Fruit fly (Drosophila melanogaster): ENCODE measurements around the gene RpS27.

RpS27 gene

dm6 chr3R:25258628-25259240, 11.4 kb upstream of the RpS27 start, which contains the start of gene CG11857 (continued):
- TF ChIP-seq YL-1 (GFP tag; optimal IDR thresholded peaks at IDR 0.05) (peak; percentile 97), jigr1 (GFP tag; IDR thresholded peaks at IDR 0.05) (peak; percentile 99), ERR (GFP tag; optimal IDR thresholded peaks at IDR 0.05) (peak; percentile 95), CG4854 (GFP tag; optimal IDR thresholded peaks at IDR 0.05) (peak; percentile 96), Myb (GFP tag; optimal IDR thresholded peaks at IDR 0.05) (peak; percentile 89), bbx (GFP tag; IDR thresholded peaks at IDR 0.05; ENCODE audit: partially characterized antibody) (peak; percentile 98), CG10543 (GFP tag; optimal IDR thresholded peaks at IDR 0.05) (peak; percentile 95), Doc2 (GFP tag; IDR thresholded peaks at IDR 0.05) (peak; percentile 97), maf-S (GFP tag; optimal IDR thresholded peaks at IDR 0.05) (peak; percentile 98), Neu2 (GFP tag; optimal IDR thresholded peaks at IDR 0.05; ENCODE audit: borderline replicate concordance) (peak; percentile 83), CG14014 (GFP tag; IDR thresholded peaks at IDR 0.05) (peak; percentile 99), br (optimal IDR thresholded peaks at IDR 0.05) (no peak), hkb (optimal IDR thresholded peaks at IDR 0.05) (no peak), hkb (GFP tag; IDR thresholded peaks at IDR 0.05) (peak; percentile 98), CG43689 (GFP tag; IDR thresholded peaks at IDR 0.05) (peak; percentile 93), pnt (GFP tag; optimal IDR thresholded peaks at IDR 0.05) (peak; percentile 97), schlank (tag; optimal IDR thresholded peaks at IDR 0.05) (peak; percentile 96), CG15269 (tag; optimal IDR thresholded peaks at IDR 0.05) (peak; percentile 97), CG10209 (GFP tag; optimal IDR thresholded peaks at IDR 0.05) (peak; percentile 97), CG3847 (GFP tag; IDR thresholded peaks at IDR 0.05) (peak; percentile 99), Adf1 (GFP tag; IDR thresholded peaks at IDR 0.05) (peak; percentile 89), CG15073 (GFP tag; optimal IDR thresholded peaks at IDR 0.05) (peak; percentile 80), wek (GFP tag; optimal IDR thresholded peaks at IDR 0.05) (peak; percentile 79), ap (GFP tag; IDR thresholded peaks at IDR 0.05) (peak; percentile 97), CG1647 (GFP tag; optimal IDR thresholded peaks at IDR 0.05) (peak; percentile 97), peb (GFP tag; IDR thresholded peaks at IDR 0.05) (peak; percentile 98), Dll (GFP tag; IDR thresholded peaks at IDR 0.05; ENCODE audit: partially characterized antibody) (peak; percentile 100), CrebB (tag; optimal IDR thresholded peaks at IDR 0.05) (peak; percentile 96), gro (GFP tag; optimal IDR thresholded peaks at IDR 0.05) (peak; percentile 98), stwl (tag; optimal IDR thresholded peaks at IDR 0.05) (peak; percentile 91), ind (GFP tag; optimal IDR thresholded peaks at IDR 0.05) (peak; percentile 99), CG14050 (GFP tag; IDR thresholded peaks at IDR 0.05) (peak; percentile 98), Stat92E (GFP tag; optimal IDR thresholded peaks at IDR 0.05) (peak in 1 of 3 experiments; percentile 91), Taf1 (GFP tag; IDR thresholded peaks at IDR 0.05) (peak; percentile 97), vfl (GFP tag; optimal IDR thresholded peaks at IDR 0.05) (peak; percentile 99), Ravus (GFP tag; IDR thresholded peaks at IDR 0.05) (peak; percentile 95), Antp (GFP tag; optimal IDR thresholded peaks at IDR 0.05) (peak; percentile 97), slou (GFP tag; optimal IDR thresholded peaks at IDR 0.05) (peak; percentile 98), nom (GFP tag; optimal IDR thresholded peaks at IDR 0.05) (peak; percentile 80), CG13424 (tag; optimal IDR thresholded peaks at IDR 0.05) (peak; percentile 98), chif (GFP tag; optimal IDR thresholded peaks at IDR 0.05) (peak; percentile 97 to 98), da (GFP tag; optimal IDR thresholded peaks at IDR 0.05) (peak; percentile 95), row (GFP tag; IDR thresholded peaks at IDR 0.05) (peak; percentile 100), Sox100B (GFP tag; optimal IDR thresholded peaks at IDR 0.05) (peak; percentile 93), Elba2 (GFP tag; optimal IDR thresholded peaks at IDR 0.05) (peak; percentile 90), kay (GFP tag; optimal IDR thresholded peaks at IDR 0.05) (peak; percentile 98), CG9876 (GFP tag; optimal IDR thresholded peaks at IDR 0.05) (peak; percentile 96), sima (GFP tag; optimal IDR thresholded peaks at IDR 0.05) (peak; percentile 90), unc-4 (GFP tag; IDR thresholded peaks at IDR 0.05; ENCODE audit: partially characterized antibody) (peak; percentile 99), Asciz (GFP tag; optimal IDR thresholded peaks at IDR 0.05) (peak; percentile 92), CG10321 (GFP tag; IDR thresholded peaks at IDR 0.05) (peak; percentile 83)

All from whole organism, embryonic.